Worm (Caenorhabditis elegans) whole organism, late embryonic: ENCODE measurements around the gene F42F12.11.

Experiments used
- C08G9.2 ChIP-seq: sonication (generic microtip); optimal IDR thresholded peaks from 2 replicates; lab custom pipeline; 2016; ENCODE audit warnings: mild to moderate bottlenecking, missing genetic modification characterization, moderate library complexity, missing compliant biosample characterization
- K02D7.2 ChIP-seq: sonication (generic microtip); optimal IDR thresholded peaks from 2 replicates; lab custom pipeline; 2017; ENCODE audit warnings: mild to moderate bottlenecking, missing genetic modification characterization, missing compliant biosample characterization
- T23F11.4 ChIP-seq: fragments of 200-800 bp; sonication (Bioruptor generic); optimal IDR thresholded peaks from 2 replicates; lab custom pipeline; 2018; ENCODE audit warnings: mild to moderate bottlenecking, missing genetic modification characterization, missing compliant biosample characterization
- ama-1 ChIP-seq: fragments of 150-350 bp; optimal IDR thresholded peaks from 2 replicates; lab custom pipeline; 2014
- ceh-14 ChIP-seq: sonication (generic microtip); optimal IDR thresholded peaks from 2 replicates; lab custom pipeline; 2016; ENCODE audit warnings: missing genotype, missing genetic modification characterization, missing compliant biosample characterization
- ceh-18 ChIP-seq: sonication (generic microtip); optimal IDR thresholded peaks from 2 replicates; lab custom pipeline; 2016; ENCODE audit warnings: missing genetic modification characterization, missing compliant biosample characterization
- ceh-2 ChIP-seq: sonication (generic microtip); optimal IDR thresholded peaks from 2 replicates; lab custom pipeline; 2016; ENCODE audit warnings: missing genotype, missing genetic modification characterization, missing compliant biosample characterization
- ceh-31 ChIP-seq: sonication (generic microtip); optimal IDR thresholded peaks from 2 replicates; lab custom pipeline; 2016; ENCODE audit warnings: missing genetic modification characterization, missing compliant biosample characterization
- ceh-45 ChIP-seq: fragments of 200-800 bp; sonication (Bioruptor generic); IDR thresholded peaks from 2 replicates; pipeline ENCODE4 v1.3.6; 2022; ENCODE audit warnings: missing genetic modification reagents, missing genetic modification characterization, missing compliant biosample characterization
- ceh-6 ChIP-seq: fragments of 200-800 bp; sonication (Bioruptor generic); optimal IDR thresholded peaks from 2 replicates; lab custom pipeline; 2018; ENCODE audit warnings: mild to moderate bottlenecking, missing genetic modification characterization, missing compliant biosample characterization
- ceh-9 ChIP-seq: sonication (generic microtip); optimal IDR thresholded peaks from 2 replicates; lab custom pipeline; 2016; ENCODE audit warnings: mild to moderate bottlenecking, missing genetic modification characterization, inconsistent platforms, missing compliant biosample characterization
- che-1 ChIP-seq: sonication (generic microtip); optimal IDR thresholded peaks from 2 replicates; lab custom pipeline; 2016; ENCODE audit warnings: mild to moderate bottlenecking, missing genetic modification characterization, missing compliant biosample characterization
- dve-1 ChIP-seq: sonication (generic microtip); optimal IDR thresholded peaks from 2 replicates; lab custom pipeline; 2017; ENCODE audit warnings: antibody characterized with exemption, mild to moderate bottlenecking, missing genetic modification characterization, missing compliant biosample characterization
- elt-2 ChIP-seq: sonication (generic microtip); optimal IDR thresholded peaks from 2 replicates; lab custom pipeline; 2016; ENCODE audit warnings: missing genetic modification reagents, missing genetic modification characterization, missing compliant biosample characterization
- elt-4 ChIP-seq: sonication (generic microtip); optimal IDR thresholded peaks from 2 replicates; lab custom pipeline; 2016; ENCODE audit warnings: missing genetic modification characterization, missing compliant biosample characterization
- eyg-1 ChIP-seq: sonication (generic microtip); optimal IDR thresholded peaks from 2 replicates; lab custom pipeline; 2016; ENCODE audit warnings: missing genotype, missing genetic modification characterization, missing compliant biosample characterization
- fax-1 ChIP-seq: sonication (generic microtip); optimal IDR thresholded peaks from 2 replicates; lab custom pipeline; 2016; ENCODE audit warnings: missing genotype, missing genetic modification characterization, missing compliant biosample characterization
- fkh-10 ChIP-seq: fragments of 150-350 bp; optimal IDR thresholded peaks from 2 replicates; lab custom pipeline; 2014; ENCODE audit warnings: missing biosample characterization, missing genetic modification reagents, missing genetic modification characterization
- gmeb-2 ChIP-seq: sonication (generic microtip); optimal IDR thresholded peaks from 2 replicates; lab custom pipeline; 2016; ENCODE audit warnings: missing genetic modification characterization, inconsistent platforms, missing compliant biosample characterization
- hlh-15 ChIP-seq: sonication (generic microtip); optimal IDR thresholded peaks from 2 replicates; lab custom pipeline; 2016; ENCODE audit warnings: missing genetic modification characterization, missing compliant biosample characterization
- hlh-30 ChIP-seq: sonication (generic microtip); optimal IDR thresholded peaks from 2 replicates; lab custom pipeline; 2017; ENCODE audit warnings: antibody characterized with exemption, missing genetic modification characterization, missing compliant biosample characterization; ENCODE audit not compliant: insufficient read depth
- hlh-6 ChIP-seq: sonication (generic microtip); optimal IDR thresholded peaks from 2 replicates; lab custom pipeline; 2016; ENCODE audit warnings: missing genotype, missing genetic modification characterization, missing compliant biosample characterization
- hlh-8 ChIP-seq: sonication (generic microtip); optimal IDR thresholded peaks from 2 replicates; lab custom pipeline; 2016; ENCODE audit warnings: missing genotype, missing genetic modification characterization, missing compliant biosample characterization
- lim-6 ChIP-seq: sonication (generic microtip); optimal IDR thresholded peaks from 2 replicates; lab custom pipeline; 2016; ENCODE audit warnings: missing genetic modification characterization, missing compliant biosample characterization
- mec-3 ChIP-seq: sonication (generic microtip); optimal IDR thresholded peaks from 2 replicates; lab custom pipeline; 2016; ENCODE audit warnings: borderline replicate concordance, missing genetic modification characterization, missing compliant biosample characterization
- nfya-1 ChIP-seq: sonication (generic microtip); optimal IDR thresholded peaks from 2 replicates; lab custom pipeline; 2017; ENCODE audit warnings: missing genetic modification characterization, mild to moderate bottlenecking, missing compliant biosample characterization, antibody characterized with exemption, moderate library complexity
- nhr-11 ChIP-seq: fragments of 150-350 bp; optimal IDR thresholded peaks from 2 replicates; lab custom pipeline; 2014; ENCODE audit warnings: missing biosample characterization, missing genetic modification characterization
- nhr-232 ChIP-seq: sonication (generic microtip); optimal IDR thresholded peaks from 2 replicates; lab custom pipeline; 2016; ENCODE audit warnings: missing genetic modification characterization, missing compliant biosample characterization
- odd-2 ChIP-seq: sonication (generic microtip); optimal IDR thresholded peaks from 2 replicates; lab custom pipeline; 2017; ENCODE audit warnings: antibody characterized with exemption, mild to moderate bottlenecking, missing genetic modification characterization, missing compliant biosample characterization
- pag-3 ChIP-seq: sonication (generic microtip); optimal IDR thresholded peaks from 2 replicates; lab custom pipeline; 2016; ENCODE audit warnings: missing compliant biosample characterization, missing genetic modification characterization, borderline replicate concordance
- pros-1 ChIP-seq: fragments of 150-350 bp; optimal IDR thresholded peaks from 2 replicates; lab custom pipeline; 2014; ENCODE audit warnings: missing biosample characterization, missing genetic modification reagents, missing genetic modification characterization
- ref-2 ChIP-seq: sonication (generic microtip); optimal IDR thresholded peaks from 2 replicates; lab custom pipeline; 2016; ENCODE audit warnings: missing genetic modification characterization, missing compliant biosample characterization
- sdc-2 ChIP-seq: sonication (generic microtip); optimal IDR thresholded peaks from 2 replicates; lab custom pipeline; 2016; ENCODE audit warnings: missing genotype, missing genetic modification characterization, missing compliant biosample characterization
- sox-2 ChIP-seq: fragments of 200-800 bp; sonication (Bioruptor generic); IDR thresholded peaks from 2 replicates; pipeline ENCODE4 v1.3.6; 2022; ENCODE audit warnings: missing genetic modification reagents, missing genetic modification characterization, missing compliant biosample characterization
- sox-4 ChIP-seq: sonication (generic microtip); optimal IDR thresholded peaks from 2 replicates; lab custom pipeline; 2017; ENCODE audit warnings: mild to moderate bottlenecking, missing genetic modification characterization, inconsistent platforms, missing compliant biosample characterization
- tbx-7 ChIP-seq: sonication (generic microtip); optimal IDR thresholded peaks from 2 replicates; lab custom pipeline; 2016; ENCODE audit warnings: missing genotype, missing genetic modification characterization, missing compliant biosample characterization
- ttx-3 ChIP-seq: sonication (generic microtip); optimal IDR thresholded peaks from 2 replicates; lab custom pipeline; 2016; ENCODE audit warnings: missing genetic modification reagents, missing genetic modification characterization, missing compliant biosample characterization
- unc-3 ChIP-seq, 2 experiments: fragments of 200-800 bp in 1 of 2; sonication (Bioruptor generic) in 1 of 2; sonication (generic microtip) in 1 of 2; conservative IDR thresholded peaks in 1 of 2; optimal IDR thresholded peaks in 1 of 2; 2 replicates each; pipeline versions ENCODE4 v1.3.6 to Lab custom; 2016 to 2022; ENCODE audit warnings: missing compliant biosample characterization in 2 of 2, missing genetic modification characterization in 2 of 2, missing genetic modification reagents in 1 of 2
- unc-42 ChIP-seq: sonication (generic microtip); optimal IDR thresholded peaks from 2 replicates; lab custom pipeline; 2016; ENCODE audit warnings: missing genotype, missing genetic modification characterization, missing compliant biosample characterization
- unc-55 ChIP-seq: sonication (generic microtip); optimal IDR thresholded peaks from 2 replicates; lab custom pipeline; 2017; ENCODE audit warnings: missing biosample characterization, missing genetic modification reagents, missing genetic modification characterization
- unc-86 ChIP-seq: sonication (generic microtip); optimal IDR thresholded peaks from 2 replicates; lab custom pipeline; 2016; ENCODE audit warnings: missing genetic modification characterization, missing compliant biosample characterization
- ztf-16 ChIP-seq: sonication (generic microtip); optimal IDR thresholded peaks from 2 replicates; lab custom pipeline; 2017; ENCODE audit warnings: missing genetic modification characterization, missing compliant biosample characterization

The F42F12.11 gene

ce11 chrX:12328676-12329075, 18.2 kb upstream of the F42F12.11 start, which contains the start of gene srd-45 (continued):
- TF ChIP-seq sox-2 = no peak

ce11 chrX:12331795-12332194, 15.0 kb upstream of the F42F12.11 start, which contains the start of gene srd-46:
TSS of gene srd-46 (plus strand) at chrX:12332095.
- no peak for TF ChIP-seq unc-42 (tag; lab: Kevin White, UChicago)
- TF ChIP-seq hlh-15 = no peak
- TF ChIP-seq pros-1 (tag; lab: Kevin White, UChicago) = no peak
- TF ChIP-seq dve-1 (tag; lab: Kevin White, UChicago) = no peak
- no peak for TF ChIP-seq nfya-1 (tag; lab: Kevin White, UChicago)
- no peak for TF ChIP-seq elt-4 (tag; lab: Kevin White, UChicago)
- no peak for TF ChIP-seq che-1
- no peak for TF ChIP-seq nhr-232 (tag; lab: Kevin White, UChicago)

ce11 chrX:12333479-12333878, 13.3 kb upstream of the F42F12.11 start, which contains the start of gene srd-47:
TSS of gene srd-47 (plus strand) at chrX:12333642.
- no peak for TF ChIP-seq hlh-15
- TF ChIP-seq unc-42 (tag; lab: Kevin White, UChicago) = no peak
- TF ChIP-seq ceh-45 (GFP tag; lab: Robert Waterston, UW) = no peak
- no peak for TF ChIP-seq C08G9.2
- TF ChIP-seq elt-2 (tag; lab: Kevin White, UChicago) = no peak
- no peak for TF ChIP-seq unc-55 (GFP tag; lab: Kevin White, UChicago)
- TF ChIP-seq ref-2 (tag; lab: Kevin White, UChicago) = no peak
- no peak for TF ChIP-seq odd-2
- TF ChIP-seq sdc-2 = no peak
- TF ChIP-seq nhr-232 (tag; lab: Kevin White, UChicago) = no peak
- no peak for TF ChIP-seq unc-86 (tag; lab: Kevin White, UChicago)
- TF ChIP-seq, all 69 proteins: peak for 0

- TF ChIP-seq lim-6 (tag; lab: Kevin White, UChicago) (no peak), fax-1 (tag; lab: Kevin White, UChicago) (no peak), T23F11.4 (GFP tag; lab: Kevin White, UChicago) (no peak), ceh-31 (tag; lab: Kevin White, UChicago) (no peak), mec-3 (tag; lab: Kevin White, UChicago) (no peak), nhr-11 (tag; lab: Kevin White, UChicago) (no peak), hlh-30 (tag; lab: Kevin White, UChicago) (no peak), sox-4 (tag; lab: Kevin White, UChicago) (no peak)
These were observed 11.0 kb upstream of the F42F12.11 start, which contains the start of gene srd-48 for ce11 chrX:12335808-12336207. TSS of gene srd-48 (plus strand) at chrX:12336108.

ce11 chrX:12337846-12338490, 8.9 kb upstream of the F42F12.11 start, which contains the start of gene srd-44:
TSS of gene srd-44 (plus strand) at chrX:12338440.
- TF ChIP-seq hlh-6 (tag; lab: Kevin White, UChicago) = no peak
- TF ChIP-seq sox-2 = no peak
- no peak for TF ChIP-seq K02D7.2
- no peak for TF ChIP-seq ceh-18
- no peak for TF ChIP-seq ceh-9
- TF ChIP-seq eyg-1 (tag; lab: Kevin White, UChicago) = no peak
- no peak for TF ChIP-seq ceh-14 (tag; lab: Kevin White, UChicago)
- no peak for TF ChIP-seq C08G9.2
- peak; percentile 9 for TF ChIP-seq sdc-2
- peak; percentile 42 for TF ChIP-seq che-1
- TF ChIP-seq ama-1 = no peak
- TF ChIP-seq ztf-16 (tag; lab: Kevin White, UChicago) = no peak
- no peak for TF ChIP-seq gmeb-2
- peak; percentile 23 for TF ChIP-seq ttx-3 (tag; lab: Kevin White, UChicago)
- TF ChIP-seq fax-1 (tag; lab: Kevin White, UChicago) = no peak
- TF ChIP-seq nhr-11 (tag; lab: Kevin White, UChicago) = no peak
- TF ChIP-seq odd-2 = no peak
- no peak for TF ChIP-seq ceh-6 (GFP tag; lab: Kevin White, UChicago)
- no peak for TF ChIP-seq ceh-2 (tag; lab: Kevin White, UChicago)
- no peak for TF ChIP-seq lim-6 (tag; lab: Kevin White, UChicago)
- no peak for TF ChIP-seq fkh-10 (GFP tag; lab: Kevin White, UChicago)
- TF ChIP-seq hlh-8 (tag; lab: Kevin White, UChicago) = no peak
- TF ChIP-seq unc-3 (GFP tag; conservative IDR thresholded peaks at IDR 0.05; lab: Robert Waterston, UW) = no peak
- no peak for TF ChIP-seq unc-3 (tag; optimal IDR thresholded peaks at IDR 0.05; lab: Kevin White, UChicago)
- TF ChIP-seq unc-42 (tag; lab: Kevin White, UChicago) = no peak
- TF ChIP-seq tbx-7 (tag; lab: Kevin White, UChicago) = no peak
- peak; percentile 27 for TF ChIP-seq elt-2 (tag; lab: Kevin White, UChicago)
- TF ChIP-seq pag-3 = no peak
